Fruit fly (Drosophila melanogaster) whole organism, embryonic: ENCODE results near the gene CG13033.

Source experiments
- Atf6 ChIP-seq: fragments of 200-800 bp; sonication (Bioruptor generic); IDR thresholded peaks from 2 replicates; pipeline ENCODE4 v1.3.6; 2022; ENCODE audit warnings: missing biosample characterization, missing genetic modification characterization
- B-H1 ChIP-seq: fragments of 200-800 bp; sonication (Bioruptor generic); IDR thresholded peaks from 3 replicates; pipeline ENCODE4 v1.3.6; 2022; ENCODE audit warnings: missing biosample characterization, missing genetic modification characterization
- B-H2 ChIP-seq: fragments of 200-800 bp; sonication (Bioruptor generic); optimal IDR thresholded peaks from 2 replicates; lab custom pipeline; 2018; ENCODE audit warnings: missing biosample characterization, mild to moderate bottlenecking, missing genetic modification characterization
- BtbVII ChIP-seq: fragments of 200-800 bp; sonication (Bioruptor generic); optimal IDR thresholded peaks from 3 replicates; lab custom pipeline; 2017; ENCODE audit warnings: missing biosample characterization, mild to moderate bottlenecking, missing genetic modification characterization
- Bteb2 ChIP-seq: fragments of 200-800 bp; sonication (Bioruptor generic); optimal IDR thresholded peaks from 2 replicates; lab custom pipeline; 2016; ENCODE audit warnings: missing biosample characterization, missing genetic modification characterization
- CG1024 ChIP-seq: fragments of 200-800 bp; sonication (Bioruptor generic); IDR thresholded peaks from 2 replicates; pipeline ENCODE4 v1.3.6; 2022; ENCODE audit warnings: missing biosample characterization, missing genetic modification characterization
- CG11398 ChIP-seq: fragments of 200-800 bp; sonication (Bioruptor generic); optimal IDR thresholded peaks from 2 replicates; lab custom pipeline; 2016; ENCODE audit warnings: missing biosample characterization, missing genetic modification characterization
- CG12769 ChIP-seq: fragments of 200-800 bp; sonication (Bioruptor generic); optimal IDR thresholded peaks from 2 replicates; lab custom pipeline; 2019; ENCODE audit warnings: missing biosample characterization, mild to moderate bottlenecking, missing genetic modification characterization, moderate library complexity
- CG15601 ChIP-seq: fragments of 200-800 bp; sonication (Bioruptor generic); optimal IDR thresholded peaks from 3 replicates; lab custom pipeline; 2019; ENCODE audit warnings: missing biosample characterization, mild to moderate bottlenecking, missing genetic modification characterization, moderate library complexity
- CG16815 ChIP-seq: fragments of 200-800 bp; sonication (Bioruptor generic); optimal IDR thresholded peaks from 3 replicates; lab custom pipeline; 2017; ENCODE audit warnings: missing biosample characterization, mild to moderate bottlenecking, missing genetic modification characterization
- CG18764 ChIP-seq: fragments of 200-800 bp; sonication (Bioruptor generic); optimal IDR thresholded peaks from 3 replicates; lab custom pipeline; 2016; ENCODE audit warnings: missing biosample characterization, missing genetic modification characterization
- CG3281 ChIP-seq: fragments of 200-800 bp; sonication (Bioruptor generic); optimal IDR thresholded peaks from 3 replicates; lab custom pipeline; 2017; ENCODE audit warnings: missing biosample characterization, mild to moderate bottlenecking, missing genetic modification characterization
- CG43689 ChIP-seq: fragments of 200-800 bp; sonication (Bioruptor generic); IDR thresholded peaks from 2 replicates; pipeline ENCODE4 v1.3.6; 2022; ENCODE audit warnings: missing biosample characterization, missing genetic modification characterization
- CG4707 ChIP-seq: fragments of 200-800 bp; sonication (Bioruptor generic); optimal IDR thresholded peaks from 2 replicates; lab custom pipeline; 2018; ENCODE audit warnings: missing biosample characterization, mild to moderate bottlenecking, missing genetic modification characterization, moderate library complexity
- CG7271 ChIP-seq: fragments of 200-800 bp; sonication (Bioruptor generic); optimal IDR thresholded peaks from 2 replicates; lab custom pipeline; 2018; ENCODE audit warnings: missing biosample characterization, mild to moderate bottlenecking, missing genetic modification characterization, moderate library complexity
- CG7963 ChIP-seq: fragments of 200-800 bp; sonication (Bioruptor generic); IDR thresholded peaks from 3 replicates; pipeline ENCODE4 v1.3.6; 2022; ENCODE audit warnings: missing biosample characterization, missing genetic modification characterization; ENCODE audit not compliant: partially characterized antibody
- CG8290 ChIP-seq, 3 experiments: fragments of 200-800 bp; sonication (Bioruptor generic); optimal IDR thresholded peaks; 2 replicates each; lab custom pipeline; 2016 to 2019; ENCODE audit warnings: missing biosample characterization in 3 of 3, missing genetic modification characterization in 3 of 3, mild to moderate bottlenecking in 2 of 3, moderate library complexity in 1 of 3
- CG9797 ChIP-seq: fragments of 200-800 bp; sonication (Bioruptor generic); optimal IDR thresholded peaks from 3 replicates; lab custom pipeline; 2018; ENCODE audit warnings: missing biosample characterization, mild to moderate bottlenecking, missing genetic modification characterization
- CTCF ChIP-seq: fragments of 200-800 bp; sonication (Bioruptor generic); optimal IDR thresholded peaks from 2 replicates; lab custom pipeline; 2017; ENCODE audit warnings: missing biosample characterization, mild to moderate bottlenecking, missing genetic modification characterization, moderate library complexity
- Camta ChIP-seq: fragments of 200-800 bp; sonication (Bioruptor generic); optimal IDR thresholded peaks from 2 replicates; lab custom pipeline; 2016; ENCODE audit warnings: missing biosample characterization, missing genetic modification characterization
- CoRest ChIP-seq: fragments of 200-800 bp; sonication (Bioruptor generic); optimal IDR thresholded peaks from 3 replicates; lab custom pipeline; 2018; ENCODE audit warnings: missing biosample characterization, mild to moderate bottlenecking, missing genetic modification characterization, moderate library complexity
- D19A ChIP-seq: fragments of 200-800 bp; optimal IDR thresholded peaks from 3 replicates; lab custom pipeline; 2019; ENCODE audit warnings: missing biosample characterization, mild to moderate bottlenecking, missing genetic modification characterization, moderate library complexity
- Ets65A ChIP-seq: fragments of 200-800 bp; sonication (Bioruptor generic); peaks from one replicate; lab custom pipeline; 2016; ENCODE audit warnings: missing biosample characterization, missing genetic modification characterization
- H15 ChIP-seq: fragments of 200-800 bp; sonication (Bioruptor generic); IDR thresholded peaks from 3 replicates; pipeline ENCODE4 v1.3.6; 2022; ENCODE audit warnings: missing biosample characterization, missing genetic modification characterization
- MESR4 ChIP-seq: fragments of 200-800 bp; sonication (Bioruptor generic); optimal IDR thresholded peaks from 2 replicates; lab custom pipeline; 2018; ENCODE audit warnings: missing biosample characterization, mild to moderate bottlenecking, missing genetic modification characterization, moderate library complexity
- Mrtf ChIP-seq: fragments of 200-800 bp; sonication (Bioruptor generic); IDR thresholded peaks from 3 replicates; pipeline ENCODE4 v1.3.6; 2022; ENCODE audit warnings: missing biosample characterization, missing genetic modification characterization
- NC2α ChIP-seq: fragments of 200-800 bp; sonication (Bioruptor generic); optimal IDR thresholded peaks from 2 replicates; lab custom pipeline; 2016; ENCODE audit warnings: missing biosample characterization, missing genetic modification characterization
- Oaz ChIP-seq: fragments of 200-800 bp; sonication (Bioruptor generic); IDR thresholded peaks from 2 replicates; pipeline ENCODE4 v1.3.6; 2022; ENCODE audit warnings: missing biosample characterization, missing genetic modification characterization
- Ptx1 ChIP-seq: fragments of 200-800 bp; sonication (Bioruptor generic); IDR thresholded peaks from 2 replicates; pipeline ENCODE4 v1.3.6; 2022; ENCODE audit warnings: missing biosample characterization, missing genetic modification characterization
- Rfx ChIP-seq: fragments of 200-800 bp; sonication (Bioruptor generic); IDR thresholded peaks from 2 replicates; pipeline ENCODE4 v1.3.6; 2022; ENCODE audit warnings: missing biosample characterization, missing genetic modification characterization
- abd-A ChIP-seq: fragments of 200-800 bp; sonication (Bioruptor generic); optimal IDR thresholded peaks from 3 replicates; lab custom pipeline; 2019; ENCODE audit warnings: missing biosample characterization, mild to moderate bottlenecking, missing genetic modification characterization, moderate library complexity
- ac ChIP-seq: fragments of 200-800 bp; sonication (Bioruptor generic); optimal IDR thresholded peaks from 3 replicates; lab custom pipeline; 2017; ENCODE audit warnings: missing biosample characterization, mild to moderate bottlenecking, missing genetic modification characterization
- bowl ChIP-seq: fragments of 200-800 bp; sonication (Bioruptor generic); IDR thresholded peaks from 2 replicates; pipeline ENCODE4 v1.3.6; 2022; ENCODE audit warnings: missing biosample characterization, missing genetic modification characterization
- btn ChIP-seq: fragments of 200-800 bp; sonication (Bioruptor generic); optimal IDR thresholded peaks from 2 replicates; lab custom pipeline; 2016; ENCODE audit warnings: missing biosample characterization, missing genetic modification characterization
- cad ChIP-seq: fragments of >200 bp; optimal IDR thresholded peaks from 2 replicates; lab custom pipeline; 2017; ENCODE audit warnings: missing biosample characterization, missing genetic modification characterization
- crp ChIP-seq, 2 experiments: fragments of 200-800 bp; sonication (Bioruptor generic); optimal IDR thresholded peaks; 2 replicates in 1 of 2; 3 replicates in 1 of 2; lab custom pipeline; 2017; ENCODE audit warnings: missing biosample characterization in 2 of 2, missing genetic modification characterization in 2 of 2, mild to moderate bottlenecking in 1 of 2, moderate library complexity in 1 of 2
- dimm ChIP-seq: fragments of 200-800 bp; sonication (Bioruptor generic); IDR thresholded peaks from 2 replicates; pipeline ENCODE4 v1.3.6; 2022; ENCODE audit warnings: missing biosample characterization, missing genetic modification characterization
- eve ChIP-seq, 2 experiments: fragments of >200 bp; optimal IDR thresholded peaks; 2 replicates each; lab custom pipeline; 2017; ENCODE audit warnings: missing biosample characterization in 2 of 2, missing genetic modification characterization in 2 of 2
- exex ChIP-seq: fragments of 200-800 bp; sonication (Bioruptor generic); optimal IDR thresholded peaks from 4 replicates; lab custom pipeline; 2018; ENCODE audit warnings: missing biosample characterization, mild to moderate bottlenecking, missing genetic modification characterization, moderate library complexity
- grau ChIP-seq: fragments of 200-800 bp; optimal IDR thresholded peaks from 3 replicates; lab custom pipeline; 2019; ENCODE audit warnings: missing biosample characterization, mild to moderate bottlenecking, missing genetic modification characterization, moderate library complexity
- grn ChIP-seq: fragments of 200-800 bp; sonication (Bioruptor generic); optimal IDR thresholded peaks from 3 replicates; lab custom pipeline; 2017; ENCODE audit warnings: missing biosample characterization, missing genetic modification characterization
- gsb-n ChIP-seq: fragments of 200-800 bp; sonication (Bioruptor generic); optimal IDR thresholded peaks from 3 replicates; lab custom pipeline; 2018; ENCODE audit warnings: missing biosample characterization, mild to moderate bottlenecking, missing genetic modification characterization
- kay ChIP-seq: fragments of 200-800 bp; sonication (Bioruptor generic); optimal IDR thresholded peaks from 2 replicates; lab custom pipeline; 2016; ENCODE audit warnings: missing biosample characterization, missing genetic modification characterization
- lab ChIP-seq: fragments of 200-800 bp; sonication (Bioruptor generic); optimal IDR thresholded peaks from 3 replicates; lab custom pipeline; 2017; ENCODE audit warnings: missing biosample characterization, missing genetic modification characterization, mild to moderate bottlenecking, moderate library complexity, missing genetic modification reagents
- lbe ChIP-seq: fragments of 200-800 bp; sonication (Bioruptor generic); optimal IDR thresholded peaks from 2 replicates; lab custom pipeline; 2016; ENCODE audit warnings: missing biosample characterization, mild to moderate bottlenecking, missing genetic modification characterization
- nom ChIP-seq: fragments of 200-800 bp; sonication (Bioruptor generic); optimal IDR thresholded peaks from 2 replicates; lab custom pipeline; 2017; ENCODE audit warnings: missing biosample characterization, missing genetic modification characterization, mild to moderate bottlenecking, moderate library complexity, missing genetic modification reagents
- pb ChIP-seq: fragments of 200-800 bp; sonication (Bioruptor generic); optimal IDR thresholded peaks from 3 replicates; lab custom pipeline; 2016; ENCODE audit warnings: missing biosample characterization, missing genetic modification characterization
- slp2 ChIP-seq: fragments of 200-800 bp; sonication (Bioruptor generic); optimal IDR thresholded peaks from 2 replicates; lab custom pipeline; 2016; ENCODE audit warnings: missing biosample characterization, missing genetic modification characterization
- tio ChIP-seq: fragments of 200-800 bp; sonication (Bioruptor generic); optimal IDR thresholded peaks from 2 replicates; lab custom pipeline; 2017; ENCODE audit warnings: missing biosample characterization, missing genetic modification characterization, inconsistent platforms
- unpg ChIP-seq: fragments of 200-800 bp; sonication (Bioruptor generic); optimal IDR thresholded peaks from 3 replicates; lab custom pipeline; 2018; ENCODE audit warnings: missing biosample characterization, mild to moderate bottlenecking, missing genetic modification characterization, moderate library complexity
- usp ChIP-seq: fragments of >200 bp; optimal IDR thresholded peaks from 2 replicates; lab custom pipeline; 2017; ENCODE audit warnings: missing biosample characterization, missing genetic modification characterization

CG13033 gene

dm6 chr3L:16574307-16574946 is 29.0 kb upstream of the CG13033 start, which contains the start of gene mbf1 (continued):
- TF ChIP-seq CG18764 (GFP tag; lab: Kevin White, UChicago) (peak; percentile 12), NC2α (no peak), CG9797 (GFP tag; lab: Kevin White, UChicago) (peak; percentile 87), tio (GFP tag; lab: Kevin White, UChicago) (no peak), CG15601 (tag; lab: Kevin White, UChicago) (peak; percentile 21), slp2 (GFP tag; lab: Kevin White, UChicago) (peak; percentile 20), CG16815 (GFP tag; lab: Kevin White, UChicago) (no peak), CG8290 (GFP tag; optimal IDR thresholded peaks at IDR 0.05; lab: Kevin White, UChicago) (no peak), CG8290 (tag; optimal IDR thresholded peaks at IDR 0.05; lab: Kevin White, UChicago) (peak; percentile 7 to 39), CG43689 (no peak), nom (GFP tag; lab: Kevin White, UChicago) (no peak), Ets65A (peak; percentile 71), pb (no peak), lab (no peak), BtbVII (GFP tag; lab: Kevin White, UChicago) (peak; percentile 15), Mrtf (GFP tag; lab: Robert Waterston, UW) (no peak), Camta (GFP tag; lab: Kevin White, UChicago) (no peak), B-H2 (GFP tag; lab: Kevin White, UChicago) (peak; percentile 24), kay (GFP tag; lab: Kevin White, UChicago) (no peak), Oaz (GFP tag; lab: Robert Waterston, UW) (no peak), abd-A (tag; lab: Kevin White, UChicago) (no peak), grau (tag; lab: Kevin White, UChicago) (peak; percentile 22), CG12769 (tag; lab: Kevin White, UChicago) (peak; percentile 32), dimm (GFP tag; lab: Robert Waterston, UW) (no peak), CG1024 (GFP tag; lab: Robert Waterston, UW) (no peak), cad (GFP tag; lab: Kevin White, UChicago) (no peak), CTCF (GFP tag; lab: Kevin White, UChicago) (peak; percentile 32), Rfx (GFP tag; lab: Robert Waterston, UW) (no peak; the same call in 1 of the 2 replicates), B-H1 (GFP tag; lab: Robert Waterston, UW) (no peak), MESR4 (peak; percentile 90), D19A (tag; lab: Kevin White, UChicago) (no peak), CG3281 (GFP tag; lab: Kevin White, UChicago) (no peak), CoRest (tag; lab: Kevin White, UChicago) (peak; percentile 42), gsb-n (tag; lab: Kevin White, UChicago) (no peak), Ptx1 (GFP tag; lab: Robert Waterston, UW) (no peak), grn (GFP tag; lab: Kevin White, UChicago) (peak; percentile 73), Bteb2 (peak; percentile 6), bowl (no peak), CG4707 (no peak), lbe (GFP tag; lab: Kevin White, UChicago) (no peak), CG7271 (tag; lab: Kevin White, UChicago) (no peak), eve (GFP tag; optimal IDR thresholded peaks at IDR 0.05; lab: Kevin White, UChicago) (no peak), exex (tag; lab: Kevin White, UChicago) (peak; percentile 2), H15 (GFP tag; lab: Robert Waterston, UW) (no peak), ac (GFP tag; lab: Kevin White, UChicago) (no peak), usp (GFP tag; lab: Kevin White, UChicago) (no peak), CG11398 (no peak), Atf6 (GFP tag; lab: Robert Waterston, UW) (no peak), crp (GFP tag; optimal IDR thresholded peaks at IDR 0.05; lab: Kevin White, UChicago) (peak; percentile 62 to 92), unpg (peak; percentile 14), CG7963 (GFP tag; lab: Robert Waterston, UW) (no peak), btn (GFP tag; lab: Kevin White, UChicago) (no peak)
